Fruit fly (Drosophila melanogaster) whole organism, embryonic: ENCODE data around the gene CG31189.

Experiments
- ATbp ChIP-seq: fragments of 200-800 bp; sonication (Bioruptor generic); optimal IDR thresholded peaks from 2 replicates; lab custom pipeline; 2017; ENCODE audit warnings: missing biosample characterization, mild to moderate bottlenecking, missing genetic modification characterization, missing genetic modification reagents
- CG10267 ChIP-seq: fragments of 200-800 bp; sonication (Bioruptor generic); optimal IDR thresholded peaks from 2 replicates; lab custom pipeline; 2018; ENCODE audit warnings: missing biosample characterization, mild to moderate bottlenecking, missing genetic modification characterization, moderate library complexity
- CG10431 ChIP-seq: fragments of 200-800 bp; sonication (Bioruptor generic); optimal IDR thresholded peaks from 3 replicates; lab custom pipeline; 2018; ENCODE audit warnings: missing biosample characterization, mild to moderate bottlenecking, missing genetic modification characterization
- CG11456 ChIP-seq: fragments of 200-800 bp; sonication (Bioruptor generic); IDR thresholded peaks from 3 replicates; pipeline ENCODE4 v1.3.6; 2022; ENCODE audit warnings: missing biosample characterization, missing genetic modification characterization
- CG11723 ChIP-seq: fragments of 200-800 bp; sonication (Bioruptor generic); optimal IDR thresholded peaks from 2 replicates; lab custom pipeline; 2017; ENCODE audit warnings: missing biosample characterization, mild to moderate bottlenecking, missing genetic modification characterization
- CG12769 ChIP-seq: fragments of 200-800 bp; sonication (Bioruptor generic); optimal IDR thresholded peaks from 2 replicates; lab custom pipeline; 2019; ENCODE audit warnings: missing biosample characterization, mild to moderate bottlenecking, missing genetic modification characterization, moderate library complexity
- CG14710 ChIP-seq: fragments of 200-800 bp; sonication (Bioruptor generic); optimal IDR thresholded peaks from 3 replicates; lab custom pipeline; 2019; ENCODE audit warnings: missing biosample characterization, mild to moderate bottlenecking, missing genetic modification characterization, moderate library complexity
- CG1603 ChIP-seq: fragments of 200-800 bp; sonication (Bioruptor generic); optimal IDR thresholded peaks from 2 replicates; lab custom pipeline; 2019; ENCODE audit warnings: missing biosample characterization, mild to moderate bottlenecking, missing genetic modification characterization, moderate library complexity
- CG17829 ChIP-seq: fragments of 200-800 bp; optimal IDR thresholded peaks from 2 replicates; lab custom pipeline; 2019; ENCODE audit warnings: missing biosample characterization, mild to moderate bottlenecking, missing genetic modification characterization, moderate library complexity
- CG1832 ChIP-seq: fragments of 200-800 bp; sonication (Bioruptor generic); optimal IDR thresholded peaks from 2 replicates; lab custom pipeline; 2017; ENCODE audit warnings: missing biosample characterization, mild to moderate bottlenecking, missing genetic modification characterization, inconsistent platforms
- CG30020 ChIP-seq: fragments of 200-800 bp; optimal IDR thresholded peaks from 2 replicates; lab custom pipeline; 2019; ENCODE audit warnings: missing biosample characterization, mild to moderate bottlenecking, missing genetic modification characterization, moderate library complexity
- CG31388 ChIP-seq: fragments of 200-800 bp; sonication (Bioruptor generic); optimal IDR thresholded peaks from 2 replicates; lab custom pipeline; 2016; ENCODE audit warnings: missing biosample characterization, missing genetic modification characterization
- CG4360 ChIP-seq: fragments of 200-800 bp; sonication (Bioruptor generic); IDR thresholded peaks from 2 replicates; pipeline ENCODE4 v1.3.6; 2022; ENCODE audit warnings: missing biosample characterization, missing genetic modification characterization
- CG4617 ChIP-seq: fragments of 200-800 bp; sonication (Bioruptor generic); optimal IDR thresholded peaks from 3 replicates; lab custom pipeline; 2016; ENCODE audit warnings: missing biosample characterization, missing genetic modification characterization, borderline replicate concordance
- CG6254 ChIP-seq: fragments of 200-800 bp; sonication (Bioruptor generic); optimal IDR thresholded peaks from 3 replicates; lab custom pipeline; 2017; ENCODE audit warnings: mild to moderate bottlenecking, missing biosample characterization, missing genetic modification reagents, missing genetic modification characterization
- CHES-1-like ChIP-seq: fragments of 200-800 bp; sonication (Bioruptor generic); optimal IDR thresholded peaks from 2 replicates; lab custom pipeline; 2016; ENCODE audit warnings: missing biosample characterization, missing genetic modification characterization
- CoRest ChIP-seq: fragments of 200-800 bp; sonication (Bioruptor generic); optimal IDR thresholded peaks from 3 replicates; lab custom pipeline; 2018; ENCODE audit warnings: missing biosample characterization, mild to moderate bottlenecking, missing genetic modification characterization, moderate library complexity
- Dbx ChIP-seq: fragments of 200-800 bp; sonication (Bioruptor generic); IDR thresholded peaks from 3 replicates; pipeline ENCODE4 v1.3.6; 2022; ENCODE audit warnings: missing biosample characterization, missing genetic modification characterization
- Dp ChIP-seq: fragments of 200-800 bp; sonication (Bioruptor generic); optimal IDR thresholded peaks from 2 replicates; lab custom pipeline; 2018; ENCODE audit warnings: missing biosample characterization, mild to moderate bottlenecking, missing genetic modification characterization, moderate library complexity
- ERR ChIP-seq: fragments of 200-800 bp; sonication (Bioruptor generic); optimal IDR thresholded peaks from 2 replicates; lab custom pipeline; 2016; ENCODE audit warnings: missing biosample characterization, missing genetic modification characterization
- Eip74EF ChIP-seq, 2 experiments: fragments of 200-800 bp in 1 of 2; fragments of >200 bp in 1 of 2; sonication (Bioruptor generic) in 1 of 2; optimal IDR thresholded peaks; 2 replicates each; lab custom pipeline; 2017 to 2019; ENCODE audit warnings: missing biosample characterization in 2 of 2, missing genetic modification characterization in 2 of 2, mild to moderate bottlenecking in 1 of 2, moderate library complexity in 1 of 2
- Fer1 ChIP-seq: fragments of 200-800 bp; sonication (Bioruptor generic); optimal IDR thresholded peaks from 2 replicates; lab custom pipeline; 2017; ENCODE audit warnings: missing biosample characterization, mild to moderate bottlenecking, missing genetic modification characterization
- GATAe ChIP-seq: fragments of 200-800 bp; sonication (Bioruptor generic); conservative IDR thresholded peaks from 2 replicates; pipeline ENCODE4 v1.3.6; 2022; ENCODE audit warnings: missing biosample characterization, missing genetic modification characterization
- Med ChIP-seq: fragments of 200-800 bp; sonication (Bioruptor generic); peaks from one replicate; lab custom pipeline; 2016; ENCODE audit warnings: missing biosample characterization, missing genetic modification characterization, mild to moderate bottlenecking, inconsistent platforms, moderate library complexity
- Oaz ChIP-seq: fragments of 200-800 bp; sonication (Bioruptor generic); IDR thresholded peaks from 2 replicates; pipeline ENCODE4 v1.3.6; 2022; ENCODE audit warnings: missing biosample characterization, missing genetic modification characterization
- Trl ChIP-seq, 3 experiments: fragments of >200 bp in 2 of 3; fragments of 200-800 bp in 1 of 3; sonication (Bioruptor generic) in 1 of 3; optimal IDR thresholded peaks; 2 replicates in 1 of 3; 3 replicates in 2 of 3; lab custom pipeline; 2016 to 2017; ENCODE audit warnings: missing biosample characterization in 1 of 3, missing genetic modification characterization in 1 of 3
- ab ChIP-seq: fragments of 200-800 bp; sonication (Bioruptor generic); optimal IDR thresholded peaks from 2 replicates; lab custom pipeline; 2016; ENCODE audit warnings: missing biosample characterization, missing genetic modification characterization
- bbx ChIP-seq: fragments of 200-800 bp; sonication (Bioruptor generic); IDR thresholded peaks from 2 replicates; pipeline ENCODE4 v1.3.6; 2022; ENCODE audit warnings: missing biosample characterization, missing genetic modification characterization; ENCODE audit not compliant: partially characterized antibody
- cg ChIP-seq: fragments of 200-800 bp; sonication (Bioruptor generic); optimal IDR thresholded peaks from 3 replicates; lab custom pipeline; 2019; ENCODE audit warnings: missing biosample characterization, mild to moderate bottlenecking, missing genetic modification characterization, moderate library complexity
- cwo ChIP-seq: fragments of 200-800 bp; sonication (Bioruptor generic); optimal IDR thresholded peaks from 3 replicates; lab custom pipeline; 2017; ENCODE audit warnings: missing biosample characterization, missing genetic modification characterization, mild to moderate bottlenecking, moderate library complexity, missing genetic modification reagents
- dm ChIP-seq: fragments of 200-800 bp; sonication (Bioruptor generic); optimal IDR thresholded peaks from 3 replicates; lab custom pipeline; 2016; ENCODE audit warnings: missing biosample characterization, missing genetic modification characterization
- ftz-f1 ChIP-seq: fragments of 200-800 bp; sonication (Bioruptor generic); optimal IDR thresholded peaks from 2 replicates; lab custom pipeline; 2016; ENCODE audit warnings: missing biosample characterization, missing genetic modification characterization
- gro ChIP-seq: fragments of 200-800 bp; sonication (Bioruptor generic); optimal IDR thresholded peaks from 2 replicates; lab custom pipeline; 2016; ENCODE audit warnings: missing biosample characterization, missing genetic modification characterization
- odd ChIP-seq: fragments of 200-800 bp; sonication (Bioruptor generic); optimal IDR thresholded peaks from 2 replicates; lab custom pipeline; 2017; ENCODE audit warnings: missing biosample characterization, mild to moderate bottlenecking, missing genetic modification characterization
- pfk ChIP-seq: fragments of 200-800 bp; sonication (Bioruptor generic); optimal IDR thresholded peaks from 2 replicates; lab custom pipeline; 2018; ENCODE audit warnings: missing biosample characterization, mild to moderate bottlenecking, missing genetic modification characterization, moderate library complexity
- rib ChIP-seq: fragments of 200-800 bp; sonication (Bioruptor generic); IDR thresholded peaks from 2 replicates; pipeline ENCODE4 v1.3.6; 2022; ENCODE audit warnings: missing biosample characterization, missing genetic modification characterization
- row ChIP-seq: fragments of 200-800 bp; sonication (Bioruptor generic); IDR thresholded peaks from 3 replicates; pipeline ENCODE4 v1.3.6; 2022; ENCODE audit warnings: missing biosample characterization, missing genetic modification characterization
- sd ChIP-seq: fragments of 200-800 bp; sonication (Bioruptor generic); optimal IDR thresholded peaks from 3 replicates; lab custom pipeline; 2018; ENCODE audit warnings: missing biosample characterization, mild to moderate bottlenecking, missing genetic modification characterization, moderate library complexity
- sens ChIP-seq: fragments of 200-800 bp; sonication (Bioruptor generic); peaks from one replicate; lab custom pipeline; 2016; ENCODE audit warnings: missing biosample characterization, missing genetic modification characterization
- sens-2 ChIP-seq: fragments of 200-800 bp; sonication (Bioruptor generic); IDR thresholded peaks from 2 replicates; pipeline ENCODE4 v1.3.6; 2022; ENCODE audit warnings: missing biosample characterization, missing genetic modification characterization
- tx ChIP-seq: fragments of 200-800 bp; sonication (Bioruptor generic); optimal IDR thresholded peaks from 2 replicates; lab custom pipeline; 2016; ENCODE audit warnings: missing biosample characterization, missing genetic modification characterization
- yki ChIP-seq: fragments of >200 bp; optimal IDR thresholded peaks from 3 replicates; lab custom pipeline; 2018

Gene CG31189

DNA sequence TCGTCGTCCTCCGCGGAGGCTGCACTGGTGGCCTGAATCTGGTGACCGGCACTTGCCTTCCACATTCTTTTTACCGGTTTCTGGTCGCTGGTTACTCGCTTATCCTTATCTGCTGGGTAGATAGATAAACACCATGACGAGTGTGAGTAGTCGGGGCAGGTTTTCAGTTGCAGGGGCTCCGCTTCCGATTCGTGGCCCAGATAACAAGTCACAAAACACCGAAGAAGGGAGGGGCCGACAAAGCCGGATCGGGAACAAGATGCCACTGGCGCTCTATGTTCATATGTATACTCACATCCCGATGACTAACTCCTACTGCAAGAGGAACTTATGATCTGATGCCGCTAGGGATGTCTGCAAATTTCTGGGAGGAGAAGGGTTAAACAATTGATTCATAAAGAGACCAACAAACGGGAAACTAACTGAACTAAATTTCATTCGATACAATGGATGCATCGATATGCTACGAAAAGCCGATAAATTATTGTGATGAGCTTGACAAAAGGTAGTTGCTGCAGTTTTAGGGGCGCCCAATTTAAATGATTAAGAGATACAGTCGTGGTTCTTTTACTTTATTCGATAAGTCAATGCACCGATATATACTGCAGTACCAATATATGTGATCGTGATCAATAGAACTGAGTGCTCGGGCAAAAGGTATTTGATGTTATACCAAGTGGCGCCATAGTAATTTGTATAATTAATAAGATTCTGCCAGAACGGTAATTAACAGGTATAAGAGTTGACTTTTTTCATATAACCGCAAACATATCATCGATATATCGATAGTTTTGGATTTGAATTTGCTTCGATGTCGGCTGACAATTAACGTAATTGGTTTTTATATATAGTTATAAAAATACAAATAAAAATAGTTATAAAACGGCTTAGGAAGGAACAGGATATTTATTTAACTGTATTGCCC, 18.6 kb upstream of the CG31189 start, which contains the start of gene Cortactin (continued):
- TF ChIP-seq ab, result no peak
- peak in 1 of 2 experiments; percentile 9 for TF ChIP-seq Eip74EF (GFP tag; optimal IDR thresholded peaks at IDR 0.05; lab: Kevin White, UChicago)
- TF ChIP-seq CG1603 (tag; lab: Kevin White, UChicago), result peak; percentile 72
- TF ChIP-seq, all 482 proteins: peak for 115

- TF ChIP-seq sens (peak; percentile 60), sd (tag; lab: Kevin White, UChicago) (no peak), Med (GFP tag; lab: Kevin White, UChicago) (peak; percentile 24), CG11456 (GFP tag; lab: Robert Waterston, UW) (no peak)
Observed at dm6 chr3R:21063433-21063832, 17.8 kb upstream of the CG31189 start.

DNA sequence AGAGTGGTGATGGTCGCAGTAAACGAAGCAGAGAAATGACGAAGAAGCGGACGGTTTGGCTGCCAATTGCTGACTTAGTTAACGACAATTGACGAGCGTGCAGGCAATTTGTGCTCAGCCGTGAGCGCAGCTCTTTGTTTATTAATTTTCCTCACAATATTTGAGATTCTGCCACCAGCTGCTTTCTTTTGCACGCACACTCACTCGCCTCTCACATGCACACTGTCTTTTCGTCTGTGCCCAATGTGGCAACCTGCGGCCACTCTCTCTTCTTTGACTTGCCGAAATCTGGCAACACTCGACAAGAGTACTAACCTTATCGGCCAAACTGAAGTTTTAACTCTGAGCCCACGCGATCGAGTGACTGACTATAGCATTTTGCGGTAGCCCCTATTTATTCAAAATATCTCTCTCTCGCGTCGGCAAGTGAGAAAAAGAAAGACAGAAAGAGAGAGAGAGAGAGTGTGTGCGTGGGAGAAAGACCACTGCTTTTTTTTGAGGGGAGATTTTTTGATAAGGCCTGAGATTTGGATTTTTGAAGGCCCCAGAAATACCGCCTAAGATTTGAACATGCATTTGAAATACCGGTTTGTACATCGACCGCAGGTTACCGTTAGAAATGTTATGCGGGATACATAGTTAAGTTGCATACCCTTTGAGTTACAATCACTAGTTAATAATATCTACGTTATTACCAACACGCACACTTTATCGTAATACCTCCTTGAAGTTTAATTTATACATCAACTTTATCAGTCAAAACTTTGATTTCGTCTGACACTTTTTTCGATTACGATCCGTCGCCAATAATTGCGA, 15.0 kb upstream of the CG31189 start, which contains the start of gene Mvl:
Gene Mvl (minus strand): TSS at position 371 of the 816 bp plus-strand sequence.
- TF ChIP-seq yki (peak; percentile 53), Dp (GFP tag; lab: Kevin White, UChicago) (peak; percentile 79), CG12769 (tag; lab: Kevin White, UChicago) (peak; percentile 38), Oaz (no peak), gro (GFP tag; lab: Kevin White, UChicago) (peak; percentile 48), bbx (peak; percentile 38; the same call in 1 of the 2 replicates), ERR (GFP tag; lab: Kevin White, UChicago) (peak; percentile 8), CG4617 (GFP tag; lab: Kevin White, UChicago) (peak; percentile 62), CG31388 (GFP tag; lab: Kevin White, UChicago) (no peak), CG14710 (tag; lab: Kevin White, UChicago) (peak; percentile 34), CG6254 (GFP tag; lab: Kevin White, UChicago) (peak; percentile 19), sens (peak; percentile 90), CG10267 (tag; lab: Kevin White, UChicago) (peak; percentile 34), sens-2 (GFP tag; lab: Robert Waterston, UW) (0 out of 2 replicates have a peak, but pooled peaks have one; percentile 44), CG17829 (tag; lab: Kevin White, UChicago) (peak; percentile 66), Dbx (GFP tag; lab: Robert Waterston, UW) (0 out of 3 replicates have a peak, but pooled peaks have one; percentile 9), rib (GFP tag; lab: Robert Waterston, UW) (no peak; the same call in 1 of the 2 replicates), Trl (optimal IDR thresholded peaks at IDR 0.05; lab: Kevin White, UChicago) (peak; percentile 68 to 77), Trl (GFP tag; optimal IDR thresholded peaks at IDR 0.05; lab: Kevin White, UChicago) (peak; percentile 25), ftz-f1 (peak; percentile 82), GATAe (0 out of 2 replicates have a peak, but pooled peaks have one; percentile 10), row (GFP tag; lab: Robert Waterston, UW) (0 out of 3 replicates have a peak, but pooled peaks have one; percentile 21), CG4360 (no peak), dm (GFP tag; lab: Kevin White, UChicago) (peak; percentile 46), cg (GFP tag; lab: Kevin White, UChicago) (peak; percentile 83), Fer1 (GFP tag; lab: Kevin White, UChicago) (peak; percentile 29), pfk (GFP tag; lab: Kevin White, UChicago) (peak; percentile 30), cwo (GFP tag; lab: Kevin White, UChicago) (peak; percentile 30), CG11723 (GFP tag; lab: Kevin White, UChicago) (no peak), ATbp (GFP tag; lab: Kevin White, UChicago) (peak; percentile 55), CG10431 (no peak), CG1832 (GFP tag; lab: Kevin White, UChicago) (peak; percentile 74), tx (GFP tag; lab: Kevin White, UChicago) (peak; percentile 19), CG30020 (tag; lab: Kevin White, UChicago) (peak; percentile 3), odd (GFP tag; lab: Kevin White, UChicago) (no peak), CoRest (tag; lab: Kevin White, UChicago) (peak; percentile 47), CHES-1-like (GFP tag; lab: Kevin White, UChicago) (peak; percentile 5)
